Worm (Caenorhabditis elegans) whole organism, L4/young adult: ENCODE data around the gene aat-6.

Experiments
- W03F9.2 ChIP-seq: fragments of 150-350 bp; optimal IDR thresholded peaks from 2 replicates; lab custom pipeline; 2014; ENCODE audit warnings: missing biosample characterization, missing genetic modification characterization
- dao-5 ChIP-seq: sonication (generic microtip); optimal IDR thresholded peaks from 2 replicates; lab custom pipeline; 2016; ENCODE audit warnings: missing genotype, missing genetic modification characterization, moderate library complexity, missing compliant biosample characterization
- him-1 ChIP-seq: sonication (generic microtip); optimal IDR thresholded peaks from 2 replicates; lab custom pipeline; 2016; ENCODE audit warnings: missing genotype, missing genetic modification reagents, missing genetic modification characterization, missing compliant biosample characterization

DNA sequence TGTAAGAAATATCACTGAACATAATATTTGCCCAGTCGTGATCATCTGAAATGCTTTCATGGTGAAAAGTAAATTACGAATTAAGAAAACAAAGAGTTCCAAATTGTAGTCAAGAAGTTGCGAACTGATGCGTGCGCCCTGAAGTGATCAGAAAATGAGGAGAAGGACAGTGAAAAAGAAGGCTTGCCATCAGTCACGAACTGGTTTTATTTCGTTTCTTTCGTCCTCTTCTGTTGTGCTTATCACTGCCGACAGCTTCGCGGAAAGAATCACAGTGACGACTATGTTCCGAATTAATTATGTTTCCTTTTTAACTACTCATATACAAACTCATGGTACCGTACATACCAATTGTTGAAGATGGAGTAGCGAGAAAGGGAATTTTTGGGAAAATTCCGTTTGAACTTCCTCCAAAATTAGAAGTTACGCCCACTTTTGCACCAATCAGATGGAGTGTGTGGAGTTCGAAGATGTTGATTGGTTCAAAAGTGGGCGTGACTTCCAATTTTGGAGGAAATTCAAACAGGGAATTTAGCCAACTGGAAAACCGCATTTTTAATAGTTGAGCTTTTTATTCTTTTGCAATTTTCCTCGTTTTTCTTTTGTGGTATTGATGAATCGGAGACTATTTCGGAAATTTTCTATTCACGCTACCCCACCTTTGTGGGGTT lies 32.8 kb upstream of the aat-6 start, which contains the start of gene C55A6.12:
- no peak for TF ChIP-seq W03F9.2
- TF ChIP-seq him-1: no peak
- TF ChIP-seq dao-5 (tag; lab: Kevin White, UChicago): no peak
